Fruit fly (Drosophila melanogaster): Measurements from ENCODE around the gene CG42570.

DNA sequence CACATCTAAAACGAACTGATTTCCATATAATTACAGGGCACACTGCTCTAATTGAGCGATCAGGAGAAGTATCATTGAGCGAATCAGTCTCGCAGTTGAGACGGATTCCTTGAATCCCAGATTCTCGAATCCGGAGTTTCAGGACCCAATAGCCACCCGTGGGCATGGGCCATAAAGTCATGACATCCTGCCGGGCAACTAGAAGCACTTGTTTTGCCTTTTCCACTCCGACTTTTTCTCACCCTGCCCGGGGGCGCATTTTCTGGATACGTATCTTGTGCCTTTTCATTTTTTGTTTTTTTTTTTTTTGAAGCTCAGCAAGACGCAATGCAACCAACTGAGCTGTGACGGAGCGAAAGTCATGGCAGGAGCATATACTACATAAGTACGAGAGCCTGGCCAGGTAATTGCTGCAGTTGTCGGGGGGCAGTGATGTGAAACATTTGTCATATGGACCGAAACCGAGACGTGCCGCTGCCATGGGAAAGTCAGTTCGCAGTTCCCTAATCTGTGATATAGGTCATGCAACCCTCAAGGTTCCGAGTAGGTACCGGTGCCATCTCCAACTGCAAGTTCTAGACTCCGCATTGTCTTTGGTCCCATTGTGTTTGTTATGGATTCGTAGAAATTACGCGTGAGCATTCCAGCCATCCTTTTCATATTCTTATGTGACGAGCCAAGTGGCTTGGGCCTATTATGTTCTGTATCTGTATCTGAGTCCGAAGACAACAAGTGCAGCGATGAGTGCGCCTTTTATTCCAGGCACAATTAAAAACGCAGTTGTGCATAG is 14.1 kb upstream of the CG42570 start:
- TF ChIP-seq CG8478 (optimal IDR thresholded peaks at IDR 0.05) (no peak), CTCF (optimal IDR thresholded peaks at IDR 0.05) (no peak)
